Fruit fly (Drosophila melanogaster): ENCODE results near the gene CG42353.

CG42353 gene

dm6 chrX:16148974-16149373, 44.2 kb upstream of the CG42353 start, which contains the start of gene disco-r (continued):
- TF ChIP-seq Mad (GFP tag; optimal IDR thresholded peaks at IDR 0.05) (no peak), CG2199 (GFP tag; IDR thresholded peaks at IDR 0.05) (peak; percentile 65; the same call in 1 of the 3 replicates), kni (GFP tag; optimal IDR thresholded peaks at IDR 0.05) (peak; percentile 13), Ptx1 (GFP tag; IDR thresholded peaks at IDR 0.05) (no peak), ken (GFP tag; IDR thresholded peaks at IDR 0.05) (no peak), CG8765 (GFP tag; IDR thresholded peaks at IDR 0.05) (peak; percentile 80), Optix (GFP tag; IDR thresholded peaks at IDR 0.05) (no peak), CG5245 (GFP tag; optimal IDR thresholded peaks at IDR 0.05) (no peak), ato (GFP tag; IDR thresholded peaks at IDR 0.05; ENCODE audit: partially characterized antibody) (peak; percentile 10; the same call in 1 of the 2 replicates), trh (GFP tag; optimal IDR thresholded peaks at IDR 0.05) (no peak), Gsc (GFP tag; IDR thresholded peaks at IDR 0.05) (no peak), CG10321 (GFP tag; IDR thresholded peaks at IDR 0.05) (peak; percentile 93), crol (GFP tag; IDR thresholded peaks at IDR 0.05) (peak; percentile 75), pita (GFP tag; optimal IDR thresholded peaks at IDR 0.05) (no peak), vnd (GFP tag; IDR thresholded peaks at IDR 0.05; ENCODE audit: partially characterized antibody) (no peak), H15 (GFP tag; IDR thresholded peaks at IDR 0.05) (no peak), Nf-YC (tag; optimal IDR thresholded peaks at IDR 0.05) (peak; percentile 98), Bdp1 (GFP tag; optimal IDR thresholded peaks at IDR 0.05) (no peak), Side (GFP tag; optimal IDR thresholded peaks at IDR 0.05) (peak; percentile 20), z (GFP tag; IDR thresholded peaks at IDR 0.05) (no peak), sens (GFP tag) (peak; percentile 55), rib (GFP tag; IDR thresholded peaks at IDR 0.05) (no peak), crp (GFP tag; optimal IDR thresholded peaks at IDR 0.05) (no peak), CG9932 (GFP tag; IDR thresholded peaks at IDR 0.05) (0 out of 2 replicates have a peak, but pooled peaks have one; percentile 31), CoRest (tag; optimal IDR thresholded peaks at IDR 0.05) (peak; percentile 55), CG43689 (GFP tag; IDR thresholded peaks at IDR 0.05) (no peak), Fer3 (tag; optimal IDR thresholded peaks at IDR 0.05) (no peak), Opbp (GFP tag; IDR thresholded peaks at IDR 0.05; ENCODE audit: partially characterized antibody) (no peak), twi (tag; optimal IDR thresholded peaks at IDR 0.05) (peak; percentile 26), fd102C (GFP tag; optimal IDR thresholded peaks at IDR 0.05) (no peak), sqz (GFP tag; optimal IDR thresholded peaks at IDR 0.05) (peak; percentile 83), CTCF (GFP tag; optimal IDR thresholded peaks at IDR 0.05) (no peak), run (tag; optimal IDR thresholded peaks at IDR 0.05) (no peak), Rx (GFP tag; IDR thresholded peaks at IDR 0.05) (no peak), danr (GFP tag; IDR thresholded peaks at IDR 0.05) (no peak), CG17385 (GFP tag; optimal IDR thresholded peaks at IDR 0.05) (peak; percentile 13), gcm2 (GFP tag; optimal IDR thresholded peaks at IDR 0.05) (no peak), fu2 (GFP tag; optimal IDR thresholded peaks at IDR 0.05) (no peak), CG4282 (GFP tag; optimal IDR thresholded peaks at IDR 0.05) (no peak), CG11696 (GFP tag; IDR thresholded peaks at IDR 0.05) (0 out of 2 replicates have a peak, but pooled peaks have one; percentile 13), D (optimal IDR thresholded peaks at IDR 0.05) (peak; percentile 75), D (GFP tag; optimal IDR thresholded peaks at IDR 0.05) (no peak), Adf1 (GFP tag; IDR thresholded peaks at IDR 0.05) (peak; percentile 92), CG14965 (GFP tag; optimal IDR thresholded peaks at IDR 0.05; ENCODE audit: borderline replicate concordance) (no peak), chn (GFP tag; optimal IDR thresholded peaks at IDR 0.05) (peak; percentile 47), CG18476 (GFP tag; optimal IDR thresholded peaks at IDR 0.05) (no peak), Hand (GFP tag; optimal IDR thresholded peaks at IDR 0.05) (no peak), CHES-1-like (GFP tag; optimal IDR thresholded peaks at IDR 0.05) (peak; percentile 7), yki (optimal IDR thresholded peaks at IDR 0.05) (peak; percentile 82), Nf-YA (GFP tag; IDR thresholded peaks at IDR 0.05) (peak; percentile 82), Poxn (GFP tag; IDR thresholded peaks at IDR 0.05) (no peak), HmgD (GFP tag; optimal IDR thresholded peaks at IDR 0.05) (peak; percentile 83), phol (tag; optimal IDR thresholded peaks at IDR 0.05) (no peak), tap (tag; optimal IDR thresholded peaks at IDR 0.05) (no peak)
